Fruit fly (Drosophila melanogaster) whole organism: ENCODE data around the gene HIPP1.

Experiments
- Dll ChIP-seq: fragments of >200 bp; optimal IDR thresholded peaks from 2 replicates; lab custom pipeline; 2017
- pan ChIP-seq: fragments of >200 bp; optimal IDR thresholded peaks from 2 replicates; lab custom pipeline; 2017
- psq ChIP-seq: fragments of >200 bp; optimal IDR thresholded peaks from 2 replicates; lab custom pipeline; 2017
- usp ChIP-seq: fragments of >200 bp; optimal IDR thresholded peaks from 2 replicates; lab custom pipeline; 2017; ENCODE audit warnings: missing biosample characterization, missing genetic modification characterization, mixed read lengths

dm6 chr3L:20834150-20834549 is 24.7 kb downstream of the HIPP1 start:
- TF ChIP-seq psq (no peak), Dll (no peak), pan (lab: Kevin White, UChicago) (no peak), usp (no peak)
